Worm (Caenorhabditis elegans) whole organism, midembryonic: ENCODE results near the gene agxt-1.

Source experiments
- cog-1 ChIP-seq: sonication (generic microtip); optimal IDR thresholded peaks from 2 replicates; lab custom pipeline; 2016; ENCODE audit warnings: missing genetic modification characterization, missing compliant biosample characterization
- flt-1 ChIP-seq: fragments of 200-800 bp; sonication (Bioruptor generic); IDR thresholded peaks from 2 replicates; pipeline ENCODE4 v1.3.6; 2022; ENCODE audit warnings: missing genetic modification characterization, missing compliant biosample characterization
- med-1 ChIP-seq: sonication (generic microtip); optimal IDR thresholded peaks from 2 replicates; lab custom pipeline; 2017; ENCODE audit warnings: missing genetic modification characterization, mild to moderate bottlenecking, missing compliant biosample characterization, antibody characterized with exemption, missing genetic modification reagents; ENCODE audit not compliant: insufficient read depth
- ref-1 ChIP-seq: fragments of 200-800 bp; sonication (Bioruptor generic); conservative IDR thresholded peaks from 2 replicates; pipeline ENCODE4 v1.3.6; 2022; ENCODE audit warnings: missing genetic modification reagents, missing genetic modification characterization, missing compliant biosample characterization
- tab-1 ChIP-seq: fragments of 200-800 bp; sonication (Bioruptor generic); IDR thresholded peaks from 2 replicates; pipeline ENCODE4 v1.3.6; 2022; ENCODE audit warnings: missing genetic modification characterization, missing compliant biosample characterization

- no peak for TF ChIP-seq ref-1
- TF ChIP-seq cog-1 (tag; lab: Kevin White, UChicago): no peak
- no peak for TF ChIP-seq flt-1 (GFP tag; lab: Robert Waterston, UW)
- TF ChIP-seq tab-1 (GFP tag; lab: Robert Waterston, UW): no peak
- TF ChIP-seq med-1 (GFP tag; lab: Kevin White, UChicago): no peak
Observed at ce11 chrII:8832941-8833340, 12.5 kb upstream of the agxt-1 start.
